Fruit fly (Drosophila melanogaster) Kc167 (cell line): ENCODE data around the gene RpL23A.

Experiments used
- Myc ChIP-seq: fragments of >200 bp; optimal IDR thresholded peaks from 2 replicates; lab custom pipeline; 2017; ENCODE audit warnings: missing external identifiers
- Sin3A ChIP-seq: fragments of >200 bp; optimal IDR thresholded peaks from 2 replicates; lab custom pipeline; 2018; ENCODE audit warnings: missing external identifiers
- h ChIP-seq: fragments of >200 bp; optimal IDR thresholded peaks from 3 replicates; lab custom pipeline; 2018; ENCODE audit warnings: missing external identifiers
- insv ChIP-seq: fragments of >200 bp; optimal IDR thresholded peaks from 3 replicates; lab custom pipeline; 2018; ENCODE audit warnings: missing external identifiers
- psq ChIP-seq: fragments of >200 bp; optimal IDR thresholded peaks from 2 replicates; lab custom pipeline; 2017; ENCODE audit warnings: missing external identifiers

DNA sequence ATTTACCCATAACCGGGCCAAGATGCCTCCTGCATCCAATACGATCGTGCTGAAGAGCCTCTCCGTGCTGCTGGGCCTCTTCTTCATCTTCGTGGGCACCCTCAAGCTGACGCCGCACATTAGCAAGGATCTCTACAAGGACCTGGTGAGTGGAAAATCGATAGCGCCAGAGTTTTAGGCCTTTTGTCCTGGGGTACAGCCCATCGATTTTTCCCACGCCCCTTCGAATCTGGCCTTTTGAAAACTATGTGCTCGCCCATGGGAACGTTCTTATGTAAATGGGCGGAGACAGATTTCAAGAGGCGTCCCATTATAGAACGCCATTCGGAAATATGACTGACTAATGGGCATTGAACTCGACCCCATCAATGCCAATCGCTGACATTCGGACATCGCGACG lies 19.1 kb downstream of the RpL23A start:
- no peak for TF ChIP-seq psq (lab: Kevin White, UChicago)
- no peak for TF ChIP-seq Sin3A (lab: Kevin White, UChicago)
- no peak for TF ChIP-seq h (lab: Kevin White, UChicago)
- no peak for TF ChIP-seq insv
- TF ChIP-seq Myc (lab: Kevin White, UChicago), result no peak
